Fruit fly (Drosophila melanogaster) Kc167 (cell line): Measurements from ENCODE around the gene CG7191.

Source experiments
- Myc ChIP-seq: fragments of >200 bp; optimal IDR thresholded peaks from 2 replicates; lab custom pipeline; 2017; ENCODE audit warnings: missing external identifiers
- Sin3A ChIP-seq: fragments of >200 bp; optimal IDR thresholded peaks from 2 replicates; lab custom pipeline; 2018; ENCODE audit warnings: missing external identifiers
- h ChIP-seq: fragments of >200 bp; optimal IDR thresholded peaks from 3 replicates; lab custom pipeline; 2018; ENCODE audit warnings: missing external identifiers
- insv ChIP-seq: fragments of >200 bp; optimal IDR thresholded peaks from 3 replicates; lab custom pipeline; 2018; ENCODE audit warnings: missing external identifiers
- psq ChIP-seq: fragments of >200 bp; optimal IDR thresholded peaks from 2 replicates; lab custom pipeline; 2017; ENCODE audit warnings: missing external identifiers
- ttk ChIP-seq: sonication (Bioruptor generic); optimal IDR thresholded peaks from 2 replicates; lab custom pipeline; 2017; ENCODE audit warnings: missing external identifiers

DNA sequence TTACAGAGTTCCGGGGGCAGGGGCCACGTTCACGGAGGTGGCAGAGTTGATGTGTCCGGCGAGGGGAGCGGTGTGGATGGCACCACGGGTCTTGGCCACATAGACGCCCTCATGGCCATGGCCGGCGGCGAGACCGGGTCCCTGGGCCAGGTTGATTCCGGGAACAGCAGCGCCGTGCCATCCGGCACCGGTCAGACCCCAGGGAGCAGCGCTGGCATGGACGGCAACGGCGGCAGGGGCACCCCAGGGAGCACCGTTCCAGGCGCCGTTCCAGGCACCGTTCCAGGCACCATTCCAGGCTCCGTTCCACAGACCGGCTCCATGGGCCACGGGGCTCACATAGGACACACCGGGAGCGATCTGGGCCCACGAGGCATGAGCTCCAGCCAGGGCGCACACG, 23.2 kb upstream of the CG7191 start:
- no peak for TF ChIP-seq h (lab: Kevin White, UChicago)
- TF ChIP-seq Sin3A (lab: Kevin White, UChicago) = no peak
- no peak for TF ChIP-seq ttk (lab: Kevin White, UChicago)
- no peak for TF ChIP-seq insv (lab: Kevin White, UChicago)
- TF ChIP-seq psq (lab: Kevin White, UChicago) = no peak
- no peak for TF ChIP-seq Myc (lab: Kevin White, UChicago)
